Fruit fly (Drosophila melanogaster) whole organism, embryonic: ENCODE measurements around the gene Gga.

ENCODE experiments used
- Aef1 ChIP-seq: fragments of 200-800 bp; sonication (Bioruptor generic); IDR thresholded peaks from 3 replicates; pipeline ENCODE4 v1.3.6; 2022; ENCODE audit warnings: missing biosample characterization, missing genetic modification characterization
- Atf6 ChIP-seq: fragments of 200-800 bp; sonication (Bioruptor generic); IDR thresholded peaks from 2 replicates; pipeline ENCODE4 v1.3.6; 2022; ENCODE audit warnings: missing biosample characterization, missing genetic modification characterization
- CG10959 ChIP-seq: fragments of 200-800 bp; sonication (Bioruptor generic); IDR thresholded peaks from 2 replicates; pipeline ENCODE4 v1.3.6; 2022; ENCODE audit warnings: missing biosample characterization, missing genetic modification characterization
- CG12219 ChIP-seq: fragments of 200-800 bp; sonication (Bioruptor generic); optimal IDR thresholded peaks from 3 replicates; lab custom pipeline; 2018; ENCODE audit warnings: missing biosample characterization, mild to moderate bottlenecking, missing genetic modification characterization
- CG1233 ChIP-seq: fragments of 200-800 bp; sonication (Bioruptor generic); optimal IDR thresholded peaks from 4 replicates; lab custom pipeline; 2018; ENCODE audit warnings: missing biosample characterization, mild to moderate bottlenecking, missing genetic modification characterization
- CG13296 ChIP-seq: fragments of 200-800 bp; sonication (Bioruptor generic); optimal IDR thresholded peaks from 3 replicates; lab custom pipeline; 2018; ENCODE audit warnings: missing biosample characterization, mild to moderate bottlenecking, missing genetic modification characterization
- CG14667 ChIP-seq: fragments of 200-800 bp; sonication (Bioruptor generic); IDR thresholded peaks from 2 replicates; pipeline ENCODE4 v1.3.6; 2022; ENCODE audit warnings: missing biosample characterization, missing genetic modification characterization
- CG15073 ChIP-seq: fragments of 200-800 bp; sonication (Bioruptor generic); optimal IDR thresholded peaks from 2 replicates; lab custom pipeline; 2016; ENCODE audit warnings: missing biosample characterization, missing genetic modification characterization
- CG15269 ChIP-seq: fragments of 200-800 bp; sonication (Bioruptor generic); optimal IDR thresholded peaks from 2 replicates; lab custom pipeline; 2018; ENCODE audit warnings: missing biosample characterization, mild to moderate bottlenecking, missing genetic modification characterization, moderate library complexity
- CG15601 ChIP-seq: fragments of 200-800 bp; sonication (Bioruptor generic); optimal IDR thresholded peaks from 3 replicates; lab custom pipeline; 2019; ENCODE audit warnings: missing biosample characterization, mild to moderate bottlenecking, missing genetic modification characterization, moderate library complexity
- CG1602 ChIP-seq: fragments of 200-800 bp; sonication (Bioruptor generic); optimal IDR thresholded peaks from 3 replicates; lab custom pipeline; 2016; ENCODE audit warnings: missing biosample characterization, missing genetic modification characterization
- CG17912 ChIP-seq: fragments of 200-800 bp; sonication (Bioruptor generic); optimal IDR thresholded peaks from 2 replicates; lab custom pipeline; 2018; ENCODE audit warnings: missing biosample characterization, mild to moderate bottlenecking, missing genetic modification characterization
- CG2199 ChIP-seq: fragments of 200-800 bp; sonication (Bioruptor generic); IDR thresholded peaks from 3 replicates; pipeline ENCODE4 v1.3.6; 2022; ENCODE audit warnings: missing biosample characterization, missing genetic modification characterization
- CG30403 ChIP-seq: fragments of 200-800 bp; sonication (Bioruptor generic); optimal IDR thresholded peaks from 3 replicates; lab custom pipeline; 2016; ENCODE audit warnings: missing biosample characterization, missing genetic modification characterization
- CG5245 ChIP-seq: fragments of 200-800 bp; sonication (Bioruptor generic); optimal IDR thresholded peaks from 3 replicates; lab custom pipeline; 2016; ENCODE audit warnings: missing biosample characterization, missing genetic modification characterization
- CG7745 ChIP-seq: fragments of 200-800 bp; sonication (Bioruptor generic); optimal IDR thresholded peaks from 2 replicates; lab custom pipeline; 2018; ENCODE audit warnings: missing biosample characterization, mild to moderate bottlenecking, missing genetic modification characterization, moderate library complexity
- CG9437 ChIP-seq: fragments of 200-800 bp; sonication (Bioruptor generic); optimal IDR thresholded peaks from 2 replicates; lab custom pipeline; 2018; ENCODE audit warnings: missing biosample characterization, mild to moderate bottlenecking, missing genetic modification characterization
- CHES-1-like ChIP-seq: fragments of 200-800 bp; sonication (Bioruptor generic); optimal IDR thresholded peaks from 2 replicates; lab custom pipeline; 2016; ENCODE audit warnings: missing biosample characterization, missing genetic modification characterization
- Chrac-16 ChIP-seq: fragments of 200-800 bp; sonication (Bioruptor generic); optimal IDR thresholded peaks from 3 replicates; lab custom pipeline; 2016; ENCODE audit warnings: missing biosample characterization, missing genetic modification characterization
- CoRest ChIP-seq: fragments of 200-800 bp; sonication (Bioruptor generic); optimal IDR thresholded peaks from 3 replicates; lab custom pipeline; 2018; ENCODE audit warnings: missing biosample characterization, mild to moderate bottlenecking, missing genetic modification characterization, moderate library complexity
- D19A ChIP-seq: fragments of 200-800 bp; optimal IDR thresholded peaks from 3 replicates; lab custom pipeline; 2019; ENCODE audit warnings: missing biosample characterization, mild to moderate bottlenecking, missing genetic modification characterization, moderate library complexity
- HLH54F ChIP-seq: fragments of 200-800 bp; sonication (Bioruptor generic); optimal IDR thresholded peaks from 3 replicates; lab custom pipeline; 2016; ENCODE audit warnings: missing biosample characterization, missing genetic modification characterization
- Hmr ChIP-seq: fragments of 200-800 bp; sonication (Bioruptor generic); optimal IDR thresholded peaks from 3 replicates; lab custom pipeline; 2017; ENCODE audit warnings: mild to moderate bottlenecking, missing biosample characterization, missing genetic modification reagents, missing genetic modification characterization
- Lim3 ChIP-seq: fragments of 200-800 bp; sonication (Bioruptor generic); IDR thresholded peaks from 2 replicates; pipeline ENCODE4 v1.3.6; 2022; ENCODE audit warnings: missing biosample characterization, missing genetic modification characterization
- Lpt ChIP-seq: fragments of >200 bp; optimal IDR thresholded peaks from 2 replicates; lab custom pipeline; 2018; ENCODE audit warnings: missing biosample characterization, missing genetic modification characterization
- Med ChIP-seq: fragments of 200-800 bp; sonication (Bioruptor generic); peaks from one replicate; lab custom pipeline; 2016; ENCODE audit warnings: missing biosample characterization, missing genetic modification characterization, mild to moderate bottlenecking, inconsistent platforms, moderate library complexity
- Mes4 ChIP-seq: fragments of 200-800 bp; sonication (Bioruptor generic); optimal IDR thresholded peaks from 2 replicates; lab custom pipeline; 2016; ENCODE audit warnings: missing biosample characterization, missing genetic modification characterization
- NK7.1 ChIP-seq: fragments of 200-800 bp; sonication (Bioruptor generic); optimal IDR thresholded peaks from 3 replicates; lab custom pipeline; 2016; ENCODE audit warnings: missing biosample characterization, missing genetic modification characterization
- Sry-δ ChIP-seq: fragments of 200-800 bp; sonication (Bioruptor generic); optimal IDR thresholded peaks from 2 replicates; lab custom pipeline; 2016; ENCODE audit warnings: missing biosample characterization, missing genetic modification characterization
- ase ChIP-seq: fragments of 200-800 bp; sonication (Bioruptor generic); IDR thresholded peaks from 3 replicates; pipeline ENCODE4 v1.3.6; 2022; ENCODE audit warnings: missing biosample characterization, missing genetic modification characterization
- bbx ChIP-seq: fragments of 200-800 bp; sonication (Bioruptor generic); IDR thresholded peaks from 2 replicates; pipeline ENCODE4 v1.3.6; 2022; ENCODE audit warnings: missing biosample characterization, missing genetic modification characterization; ENCODE audit not compliant: partially characterized antibody
- bowl ChIP-seq: fragments of 200-800 bp; sonication (Bioruptor generic); IDR thresholded peaks from 2 replicates; pipeline ENCODE4 v1.3.6; 2022; ENCODE audit warnings: missing biosample characterization, missing genetic modification characterization
- bsh ChIP-seq, 2 experiments: fragments of 200-800 bp; sonication (Bioruptor generic); optimal IDR thresholded peaks; 2 replicates each; lab custom pipeline; 2017 to 2018; ENCODE audit warnings: mild to moderate bottlenecking in 2 of 2, missing biosample characterization in 2 of 2, missing genetic modification characterization in 2 of 2, moderate library complexity in 1 of 2
- cad ChIP-seq: fragments of >200 bp; optimal IDR thresholded peaks from 2 replicates; lab custom pipeline; 2017; ENCODE audit warnings: missing biosample characterization, missing genetic modification characterization
- caup ChIP-seq: fragments of 200-800 bp; sonication (Bioruptor generic); optimal IDR thresholded peaks from 3 replicates; lab custom pipeline; 2017; ENCODE audit warnings: missing biosample characterization, mild to moderate bottlenecking, missing genetic modification characterization, moderate library complexity; ENCODE audit not compliant: severe bottlenecking
- dimm ChIP-seq: fragments of 200-800 bp; sonication (Bioruptor generic); IDR thresholded peaks from 2 replicates; pipeline ENCODE4 v1.3.6; 2022; ENCODE audit warnings: missing biosample characterization, missing genetic modification characterization
- eve ChIP-seq, 2 experiments: fragments of >200 bp; optimal IDR thresholded peaks; 2 replicates each; lab custom pipeline; 2017; ENCODE audit warnings: missing biosample characterization in 2 of 2, missing genetic modification characterization in 2 of 2
- ftz-f1 ChIP-seq: fragments of 200-800 bp; sonication (Bioruptor generic); optimal IDR thresholded peaks from 2 replicates; lab custom pipeline; 2016; ENCODE audit warnings: missing biosample characterization, missing genetic modification characterization
- fu2 ChIP-seq: fragments of 200-800 bp; sonication (Bioruptor generic); optimal IDR thresholded peaks from 2 replicates; lab custom pipeline; 2016; ENCODE audit warnings: missing biosample characterization, missing genetic modification characterization
- gsb-n ChIP-seq: fragments of 200-800 bp; sonication (Bioruptor generic); optimal IDR thresholded peaks from 3 replicates; lab custom pipeline; 2018; ENCODE audit warnings: missing biosample characterization, mild to moderate bottlenecking, missing genetic modification characterization
- hth ChIP-seq: fragments of >200 bp; optimal IDR thresholded peaks from 2 replicates; lab custom pipeline; 2017; ENCODE audit warnings: inconsistent platforms
- lilli ChIP-seq: fragments of 200-800 bp; sonication (Bioruptor generic); optimal IDR thresholded peaks from 3 replicates; lab custom pipeline; 2016; ENCODE audit warnings: missing biosample characterization, missing genetic modification characterization
- mirr ChIP-seq: fragments of 200-800 bp; sonication (Bioruptor generic); optimal IDR thresholded peaks from 3 replicates; lab custom pipeline; 2018; ENCODE audit warnings: missing biosample characterization, mild to moderate bottlenecking, missing genetic modification characterization
- mld ChIP-seq: fragments of 200-800 bp; sonication (Bioruptor generic); IDR thresholded peaks from 3 replicates; pipeline ENCODE4 v1.3.6; 2022; ENCODE audit warnings: missing biosample characterization, missing genetic modification characterization; ENCODE audit not compliant: partially characterized antibody
- org-1 ChIP-seq: fragments of 200-800 bp; sonication (Bioruptor generic); optimal IDR thresholded peaks from 2 replicates; lab custom pipeline; 2017; ENCODE audit warnings: missing biosample characterization, missing genetic modification characterization
- ranshi ChIP-seq: fragments of 200-800 bp; sonication (Bioruptor generic); IDR thresholded peaks from 2 replicates; pipeline ENCODE4 v1.3.6; 2022; ENCODE audit warnings: missing biosample characterization, missing genetic modification characterization
- sima ChIP-seq: fragments of 200-800 bp; sonication (Bioruptor generic); optimal IDR thresholded peaks from 2 replicates; lab custom pipeline; 2016; ENCODE audit warnings: missing biosample characterization, missing genetic modification characterization
- sisA ChIP-seq: fragments of 200-800 bp; sonication (Bioruptor generic); IDR thresholded peaks from 2 replicates; pipeline ENCODE4 v1.3.6; 2022; ENCODE audit warnings: missing biosample characterization, missing genetic modification characterization
- sr ChIP-seq: fragments of 200-800 bp; sonication (Bioruptor generic); IDR thresholded peaks from 3 replicates; pipeline ENCODE4 v1.3.6; 2022; ENCODE audit warnings: missing biosample characterization, missing genetic modification characterization
- zen ChIP-seq: fragments of 200-800 bp; sonication (Bioruptor generic); optimal IDR thresholded peaks from 3 replicates; lab custom pipeline; 2018; ENCODE audit warnings: missing biosample characterization, mild to moderate bottlenecking, missing genetic modification characterization, moderate library complexity
- zfh1 ChIP-seq: fragments of 200-800 bp; sonication (Bioruptor generic); IDR thresholded peaks from 3 replicates; pipeline ENCODE4 v1.3.6; 2022; ENCODE audit warnings: missing biosample characterization, missing genetic modification characterization

Gene Gga

dm6 chrX:9641184-9641772, 40.4 kb downstream of the Gga start (continued):
- no peak for TF ChIP-seq bbx (GFP tag; lab: Robert Waterston, UW)
- peak; percentile 12 for TF ChIP-seq NK7.1 (GFP tag; lab: Kevin White, UChicago)
- TF ChIP-seq CG5245 (GFP tag; lab: Kevin White, UChicago): no peak
- peak; percentile 86 for TF ChIP-seq CG13296 (GFP tag; lab: Kevin White, UChicago)
- TF ChIP-seq Atf6 (GFP tag; lab: Robert Waterston, UW): peak; percentile 85
- TF ChIP-seq CG15269 (tag; lab: Kevin White, UChicago): peak; percentile 88
- TF ChIP-seq CG15073 (GFP tag; lab: Kevin White, UChicago): no peak
- peak; percentile 83 for TF ChIP-seq CoRest (tag; lab: Kevin White, UChicago)
- TF ChIP-seq hth: no peak
- peak; percentile 64 for TF ChIP-seq lilli (GFP tag; lab: Kevin White, UChicago)
- TF ChIP-seq CG9437 (GFP tag; lab: Kevin White, UChicago): peak; percentile 54
- TF ChIP-seq Hmr: peak; percentile 90
- TF ChIP-seq dimm (GFP tag; lab: Robert Waterston, UW): no peak
- peak in 1 of 2 experiments; percentile 22 for TF ChIP-seq bsh (GFP tag; optimal IDR thresholded peaks at IDR 0.05; lab: Kevin White, UChicago)
- TF ChIP-seq sr (GFP tag; lab: Robert Waterston, UW): peak; percentile 62; the same call in 2 of the 3 replicates
- TF ChIP-seq gsb-n (tag; lab: Kevin White, UChicago): no peak
- peak; percentile 67 for TF ChIP-seq Med (GFP tag; lab: Kevin White, UChicago)
- TF ChIP-seq Sry-δ (GFP tag; lab: Kevin White, UChicago): no peak
- peak; percentile 71 for TF ChIP-seq caup (GFP tag; lab: Kevin White, UChicago)
- no peak for TF ChIP-seq sisA
- TF ChIP-seq cad (GFP tag; lab: Kevin White, UChicago): no peak
- no peak for TF ChIP-seq bowl (GFP tag; lab: Robert Waterston, UW)
- no peak for TF ChIP-seq CG15601 (tag; lab: Kevin White, UChicago)
- no peak for TF ChIP-seq HLH54F (GFP tag; lab: Kevin White, UChicago)
- peak; percentile 54 for TF ChIP-seq CG12219 (GFP tag; lab: Kevin White, UChicago)
- peak; percentile 76 for TF ChIP-seq D19A (tag; lab: Kevin White, UChicago)
- TF ChIP-seq CG17912: no peak
- no peak for TF ChIP-seq mld (GFP tag; lab: Robert Waterston, UW)
- no peak for TF ChIP-seq CG7745 (tag; lab: Kevin White, UChicago)
- peak; percentile 68 for TF ChIP-seq Aef1 (GFP tag; lab: Robert Waterston, UW)
- TF ChIP-seq Lpt (GFP tag; lab: Kevin White, UChicago): no peak
- peak in 1 of 2 experiments; percentile 47 for TF ChIP-seq eve (GFP tag; optimal IDR thresholded peaks at IDR 0.05; lab: Kevin White, UChicago)
- no peak for TF ChIP-seq CHES-1-like (GFP tag; lab: Kevin White, UChicago)
- peak; percentile 66; the same call in 1 of the 3 replicates for TF ChIP-seq ase (GFP tag; lab: Robert Waterston, UW)
- TF ChIP-seq Chrac-16 (GFP tag; lab: Kevin White, UChicago): peak; percentile 21
- TF ChIP-seq Lim3 (GFP tag; lab: Robert Waterston, UW): no peak
- peak; percentile 2 for TF ChIP-seq fu2
- TF ChIP-seq ftz-f1 (GFP tag; lab: Kevin White, UChicago): no peak
- peak; percentile 76 for TF ChIP-seq ranshi
- TF ChIP-seq mirr (GFP tag; lab: Kevin White, UChicago): peak; percentile 10
- peak; percentile 70 for TF ChIP-seq org-1 (GFP tag; lab: Kevin White, UChicago)
- TF ChIP-seq zfh1: peak; percentile 52; the same call in 1 of the 3 replicates
- no peak for TF ChIP-seq CG10959 (GFP tag; lab: Robert Waterston, UW)
- no peak for TF ChIP-seq zen (tag; lab: Kevin White, UChicago)
- no peak for TF ChIP-seq sima (GFP tag; lab: Kevin White, UChicago)
- TF ChIP-seq CG1233: peak; percentile 51
- TF ChIP-seq CG2199 (GFP tag; lab: Robert Waterston, UW): no peak
- TF ChIP-seq CG1602 (GFP tag; lab: Kevin White, UChicago): peak; percentile 13
- TF ChIP-seq CG14667 (GFP tag; lab: Robert Waterston, UW): peak; percentile 29; the same call in 1 of the 2 replicates
- peak; percentile 63 for TF ChIP-seq CG30403 (GFP tag; lab: Kevin White, UChicago)
- no peak for TF ChIP-seq Mes4 (GFP tag; lab: Kevin White, UChicago)
